Worm (Caenorhabditis elegans) whole organism, L1 larva: ENCODE measurements around the gene ZK596.3.
A peak's percentile ranks its signal among the peaks of the same experiment; 100 is the strongest.

Experiments
- C16A3.4 ChIP-seq: fragments of 150-350 bp; optimal IDR thresholded peaks from 2 replicates; lab custom pipeline; 2014; ENCODE audit warnings: missing biosample characterization, missing genetic modification characterization
- alr-1 ChIP-seq: fragments of 200-800 bp; sonication (Bioruptor generic); optimal IDR thresholded peaks from 2 replicates; lab custom pipeline; 2018; ENCODE audit warnings: borderline replicate concordance, mild to moderate bottlenecking, missing genetic modification characterization, missing compliant biosample characterization
- lin-13 ChIP-seq: fragments of 150-350 bp; optimal IDR thresholded peaks from 2 replicates; lab custom pipeline; 2014; ENCODE audit warnings: missing biosample characterization, missing genetic modification reagents, missing genetic modification characterization
- lin-15B ChIP-seq: fragments of 150-350 bp; sonication (generic microtip); optimal IDR thresholded peaks from 3 replicates; lab custom pipeline; 2014; ENCODE audit warnings: missing biosample characterization, missing genetic modification characterization
- mep-1 ChIP-seq: fragments of 150-350 bp; optimal IDR thresholded peaks from 2 replicates; lab custom pipeline; 2014; ENCODE audit warnings: missing biosample characterization, missing genetic modification characterization
- nhr-237 ChIP-seq: fragments of 150-350 bp; optimal IDR thresholded peaks from 2 replicates; lab custom pipeline; 2014; ENCODE audit warnings: missing biosample characterization, missing genetic modification characterization
- tlp-1 ChIP-seq: fragments of 150-350 bp; optimal IDR thresholded peaks from 2 replicates; lab custom pipeline; 2014; ENCODE audit warnings: missing biosample characterization, missing genetic modification characterization
- unc-130 ChIP-seq: fragments of 150-350 bp; optimal IDR thresholded peaks from 2 replicates; lab custom pipeline; 2017; ENCODE audit warnings: missing biosample characterization, missing genetic modification characterization, inconsistent platforms

- peak; percentile 9 for TF ChIP-seq unc-130 (tag; lab: Kevin White, UChicago)
- TF ChIP-seq lin-13 (GFP tag; lab: Kevin White, UChicago), result peak; percentile 68
- TF ChIP-seq lin-15B (tag; lab: Kevin White, UChicago), result peak; percentile 49
- TF ChIP-seq mep-1 (tag; lab: Kevin White, UChicago), result peak; percentile 86
- TF ChIP-seq alr-1 (tag; lab: Kevin White, UChicago), result no peak
- TF ChIP-seq tlp-1, result no peak
- peak; percentile 90 for TF ChIP-seq C16A3.4 (tag; lab: Kevin White, UChicago)
- TF ChIP-seq nhr-237, result no peak
Measured at ce11 chrIV:10933062-10933552, 28.9 kb upstream of the ZK596.3 start, which contains the start of the genes dnc-1 and lsm-7.
